Fruit fly (Drosophila melanogaster) whole organism, larva: ENCODE results near the gene CG12395.

Experiments used
- noc ChIP-seq: fragments of 200-800 bp; sonication (Bioruptor generic); optimal IDR thresholded peaks from 3 replicates; lab custom pipeline; 2019; ENCODE audit warnings: missing biosample characterization, mild to moderate bottlenecking, missing genetic modification characterization, moderate library complexity

CG12395 gene

dm6 chrX:16062720-16063413, at the start of gene CG12395:
TSS of gene CG12395 (minus strand) at chrX:16062898.
- no peak for TF ChIP-seq noc (tag; lab: Kevin White, UChicago)

- TF ChIP-seq noc (tag; lab: Kevin White, UChicago) = no peak
These were observed 49.0 kb upstream of the CG12395 start for dm6 chrX:16111655-16112054.

- no peak for TF ChIP-seq noc (tag; lab: Kevin White, UChicago)
These were observed 43.0 kb upstream of the CG12395 start for dm6 chrX:16105715-16106114.

dm6 chrX:16104738-16105426, 42.2 kb upstream of the CG12395 start, which contains the start of the genes CG42353 and CG42354:
TSS of gene CG42353 (minus strand) at chrX:16104946.
TSS of gene CG42354 (minus strand) at chrX:16104946.
- TF ChIP-seq noc (tag; lab: Kevin White, UChicago) = peak; percentile 55

- no peak for TF ChIP-seq noc (tag; lab: Kevin White, UChicago)
These were observed 41.5 kb upstream of the CG12395 start for dm6 chrX:16104056-16104737.

- TF ChIP-seq noc (tag; lab: Kevin White, UChicago) = no peak
These were observed 40.8 kb upstream of the CG12395 start for dm6 chrX:16103482-16103881.

dm6 chrX:16102338-16103218, 39.9 kb upstream of the CG12395 start:
- peak; percentile 84 for TF ChIP-seq noc (tag; lab: Kevin White, UChicago)

- TF ChIP-seq noc (tag; lab: Kevin White, UChicago) = no peak
These were observed 38.1 kb upstream of the CG12395 start for dm6 chrX:16100726-16101351.

- TF ChIP-seq noc (tag; lab: Kevin White, UChicago) = no peak
These were observed 33.8 kb upstream of the CG12395 start for dm6 chrX:16096488-16096887.

dm6 chrX:16092614-16093280, 30.0 kb upstream of the CG12395 start:
- TF ChIP-seq noc (tag; lab: Kevin White, UChicago) = no peak

- peak; percentile 22 for TF ChIP-seq noc (tag; lab: Kevin White, UChicago)
These were observed 28.8 kb upstream of the CG12395 start, which contains the start of gene Tob for dm6 chrX:16091431-16091990. TSS of gene Tob (minus strand) at chrX:16091495.

- peak; percentile 96 for TF ChIP-seq noc (tag; lab: Kevin White, UChicago)
These were observed 27.8 kb upstream of the CG12395 start for dm6 chrX:16090179-16091144.
